Fruit fly (Drosophila melanogaster): ENCODE data around the gene Dred.

dm6 chr3L:19562146-19562700 is 18.2 kb upstream of the Dred start:
- no peak for TF ChIP-seq Myc (optimal IDR thresholded peaks at IDR 0.05)
- TF ChIP-seq insv (optimal IDR thresholded peaks at IDR 0.05) = no peak

Data from Kc167 (cell line).